Worm (Caenorhabditis elegans): ENCODE results near the gene col-88.

DNA sequence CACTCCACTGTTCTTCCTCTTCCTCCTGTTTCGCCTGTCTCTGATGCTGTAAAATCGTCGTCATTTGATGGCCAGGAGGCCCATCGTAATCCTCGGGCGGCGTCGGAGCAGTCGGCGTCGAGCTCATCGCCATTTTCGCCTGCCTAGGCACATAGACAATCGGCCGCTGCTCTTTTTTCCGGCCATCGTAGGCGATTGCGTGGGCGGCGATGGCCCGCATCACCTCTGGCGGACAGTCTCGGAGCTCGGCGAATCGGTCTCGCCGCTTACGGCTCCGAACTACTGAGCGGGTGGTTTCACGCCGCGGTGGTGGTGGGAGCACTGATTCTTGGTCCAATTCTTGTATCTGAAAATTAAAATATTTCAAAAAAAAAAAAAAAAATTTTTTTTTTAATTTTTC lies 31.2 kb downstream of the col-88 start:
- no peak for TF ChIP-seq sup-37 (GFP tag; optimal IDR thresholded peaks at IDR 0.05)
- no peak for TF ChIP-seq nhr-76 (tag; optimal IDR thresholded peaks at IDR 0.05)
- no peak for TF ChIP-seq mab-9 (GFP tag; IDR thresholded peaks at IDR 0.05)
- no peak for TF ChIP-seq nhr-85 (tag)
- no peak for TF ChIP-seq nhr-237 (tag; optimal IDR thresholded peaks at IDR 0.05)
- TF ChIP-seq jun-1 (tag; optimal IDR thresholded peaks at IDR 0.05) = no peak
- no peak for TF ChIP-seq mdl-1 (tag; optimal IDR thresholded peaks at IDR 0.05)
- TF ChIP-seq pqm-1 (tag; optimal IDR thresholded peaks at IDR 0.05) = no peak
- no peak for TF ChIP-seq zag-1 (tag; optimal IDR thresholded peaks at IDR 0.05)
- TF ChIP-seq lin-35 (GFP tag; optimal IDR thresholded peaks at IDR 0.05) = no peak
- TF ChIP-seq alr-1 (tag; optimal IDR thresholded peaks at IDR 0.05; ENCODE audit: borderline replicate concordance) = no peak
